Fruit fly (Drosophila melanogaster) whole organism, embryonic: ENCODE data around the gene CG43400.

Experiments used
- Atf-2 ChIP-seq: fragments of 200-800 bp; sonication (Bioruptor generic); optimal IDR thresholded peaks from 2 replicates; lab custom pipeline; 2016; ENCODE audit warnings: missing biosample characterization, missing genetic modification characterization
- Blimp-1 ChIP-seq: fragments of 200-800 bp; sonication (Bioruptor generic); optimal IDR thresholded peaks from 3 replicates; lab custom pipeline; 2018; ENCODE audit warnings: missing biosample characterization, missing genetic modification characterization, mild to moderate bottlenecking, moderate library complexity, missing genetic modification reagents
- CG10209 ChIP-seq: fragments of 200-800 bp; sonication (Bioruptor generic); optimal IDR thresholded peaks from 3 replicates; lab custom pipeline; 2017; ENCODE audit warnings: missing biosample characterization, mild to moderate bottlenecking, missing genetic modification characterization, missing genetic modification reagents
- CG10267 ChIP-seq: fragments of 200-800 bp; sonication (Bioruptor generic); optimal IDR thresholded peaks from 2 replicates; lab custom pipeline; 2018; ENCODE audit warnings: missing biosample characterization, mild to moderate bottlenecking, missing genetic modification characterization, moderate library complexity
- CG10431 ChIP-seq: fragments of 200-800 bp; sonication (Bioruptor generic); optimal IDR thresholded peaks from 3 replicates; lab custom pipeline; 2018; ENCODE audit warnings: missing biosample characterization, mild to moderate bottlenecking, missing genetic modification characterization
- CG10462 ChIP-seq: fragments of 200-800 bp; sonication (Bioruptor generic); optimal IDR thresholded peaks from 2 replicates; lab custom pipeline; 2016; ENCODE audit warnings: missing biosample characterization, missing genetic modification characterization
- CG11504 ChIP-seq: fragments of 200-800 bp; sonication (Bioruptor generic); optimal IDR thresholded peaks from 3 replicates; lab custom pipeline; 2019; ENCODE audit warnings: missing biosample characterization, mild to moderate bottlenecking, missing genetic modification characterization, moderate library complexity
- CG11695 ChIP-seq: fragments of 200-800 bp; sonication (Bioruptor generic); IDR thresholded peaks from 3 replicates; pipeline ENCODE4 v1.3.6; 2022; ENCODE audit warnings: missing biosample characterization, missing genetic modification characterization
- CG12391 ChIP-seq: fragments of 200-800 bp; sonication (Bioruptor generic); optimal IDR thresholded peaks from 3 replicates; lab custom pipeline; 2018; ENCODE audit warnings: missing biosample characterization, mild to moderate bottlenecking, missing genetic modification characterization, moderate library complexity
- CG1603 ChIP-seq: fragments of 200-800 bp; sonication (Bioruptor generic); optimal IDR thresholded peaks from 2 replicates; lab custom pipeline; 2019; ENCODE audit warnings: missing biosample characterization, mild to moderate bottlenecking, missing genetic modification characterization, moderate library complexity
- CG16779 ChIP-seq: fragments of 200-800 bp; sonication (Bioruptor generic); IDR thresholded peaks from 2 replicates; pipeline ENCODE4 v1.3.6; 2022; ENCODE audit warnings: missing biosample characterization, missing genetic modification characterization
- CG16815 ChIP-seq: fragments of 200-800 bp; sonication (Bioruptor generic); optimal IDR thresholded peaks from 3 replicates; lab custom pipeline; 2017; ENCODE audit warnings: missing biosample characterization, mild to moderate bottlenecking, missing genetic modification characterization
- CG17912 ChIP-seq: fragments of 200-800 bp; sonication (Bioruptor generic); optimal IDR thresholded peaks from 2 replicates; lab custom pipeline; 2018; ENCODE audit warnings: missing biosample characterization, mild to moderate bottlenecking, missing genetic modification characterization
- CG1792 ChIP-seq: fragments of 200-800 bp; sonication (Bioruptor generic); optimal IDR thresholded peaks from 2 replicates; lab custom pipeline; 2016; ENCODE audit warnings: missing biosample characterization, missing genetic modification characterization
- CG18011 ChIP-seq: fragments of 200-800 bp; sonication (Bioruptor generic); optimal IDR thresholded peaks from 2 replicates; lab custom pipeline; 2017; ENCODE audit warnings: missing biosample characterization, missing genetic modification characterization, mild to moderate bottlenecking, moderate library complexity, missing genotype
- CG2889 ChIP-seq: fragments of 200-800 bp; sonication (Bioruptor generic); IDR thresholded peaks from 3 replicates; pipeline ENCODE4 v1.3.6; 2022; ENCODE audit warnings: missing biosample characterization, missing genetic modification characterization
- CG3407 ChIP-seq: fragments of 200-800 bp; sonication (Bioruptor generic); optimal IDR thresholded peaks from 2 replicates; lab custom pipeline; 2018; ENCODE audit warnings: missing biosample characterization, mild to moderate bottlenecking, missing genetic modification characterization
- CG4360 ChIP-seq: fragments of 200-800 bp; sonication (Bioruptor generic); IDR thresholded peaks from 2 replicates; pipeline ENCODE4 v1.3.6; 2022; ENCODE audit warnings: missing biosample characterization, missing genetic modification characterization
- CG4854 ChIP-seq: fragments of 200-800 bp; sonication (Bioruptor generic); optimal IDR thresholded peaks from 2 replicates; lab custom pipeline; 2016; ENCODE audit warnings: missing biosample characterization, missing genetic modification characterization, inconsistent platforms
- CG6654 ChIP-seq: fragments of 200-800 bp; sonication (Bioruptor generic); optimal IDR thresholded peaks from 2 replicates; lab custom pipeline; 2017; ENCODE audit warnings: missing biosample characterization, mild to moderate bottlenecking, missing genetic modification characterization
- CG6854 ChIP-seq: fragments of 200-800 bp; sonication (Bioruptor generic); optimal IDR thresholded peaks from 3 replicates; lab custom pipeline; 2017; ENCODE audit warnings: missing biosample characterization, mild to moderate bottlenecking, missing genetic modification characterization
- CoRest ChIP-seq: fragments of 200-800 bp; sonication (Bioruptor generic); optimal IDR thresholded peaks from 3 replicates; lab custom pipeline; 2018; ENCODE audit warnings: missing biosample characterization, mild to moderate bottlenecking, missing genetic modification characterization, moderate library complexity
- Drgx ChIP-seq: fragments of 200-800 bp; sonication (Bioruptor generic); IDR thresholded peaks from 2 replicates; pipeline ENCODE4 v1.3.6; 2022; ENCODE audit warnings: missing biosample characterization, missing genetic modification characterization
- E2f2 ChIP-seq: fragments of 200-800 bp; sonication (Bioruptor generic); IDR thresholded peaks from 2 replicates; pipeline ENCODE4 v1.3.6; 2022; ENCODE audit warnings: missing biosample characterization, missing genetic modification characterization
- Fer3 ChIP-seq: fragments of 200-800 bp; sonication (Bioruptor generic); optimal IDR thresholded peaks from 2 replicates; lab custom pipeline; 2018; ENCODE audit warnings: missing biosample characterization, mild to moderate bottlenecking, missing genetic modification characterization, moderate library complexity
- Gsc ChIP-seq: fragments of 200-800 bp; sonication (Bioruptor generic); IDR thresholded peaks from 2 replicates; pipeline ENCODE4 v1.3.6; 2022; ENCODE audit warnings: missing biosample characterization, missing genetic modification characterization
- Hmr ChIP-seq: fragments of 200-800 bp; sonication (Bioruptor generic); optimal IDR thresholded peaks from 3 replicates; lab custom pipeline; 2017; ENCODE audit warnings: mild to moderate bottlenecking, missing biosample characterization, missing genetic modification reagents, missing genetic modification characterization
- Hr39 ChIP-seq: fragments of >200 bp; optimal IDR thresholded peaks from 2 replicates; lab custom pipeline; 2017
- Hr78 ChIP-seq, 2 experiments: fragments of 200-800 bp in 1 of 2; fragments of >200 bp in 1 of 2; sonication (Bioruptor generic) in 1 of 2; optimal IDR thresholded peaks; 2 replicates each; lab custom pipeline; 2017 to 2019; ENCODE audit warnings: missing biosample characterization in 2 of 2, missing genetic modification characterization in 2 of 2, mild to moderate bottlenecking in 1 of 2, moderate library complexity in 1 of 2
- Lim3 ChIP-seq: fragments of 200-800 bp; sonication (Bioruptor generic); IDR thresholded peaks from 2 replicates; pipeline ENCODE4 v1.3.6; 2022; ENCODE audit warnings: missing biosample characterization, missing genetic modification characterization
- NFAT ChIP-seq: fragments of 200-800 bp; sonication (Bioruptor generic); IDR thresholded peaks from 2 replicates; pipeline ENCODE4 v1.3.6; 2022; ENCODE audit warnings: missing biosample characterization, missing genetic modification characterization
- NK7.1 ChIP-seq: fragments of 200-800 bp; sonication (Bioruptor generic); optimal IDR thresholded peaks from 3 replicates; lab custom pipeline; 2016; ENCODE audit warnings: missing biosample characterization, missing genetic modification characterization
- Xbp1 ChIP-seq: fragments of 200-800 bp; sonication (Bioruptor generic); optimal IDR thresholded peaks from 3 replicates; lab custom pipeline; 2016; ENCODE audit warnings: missing biosample characterization, mild to moderate bottlenecking, missing genetic modification characterization
- ato ChIP-seq: fragments of 200-800 bp; sonication (Bioruptor generic); IDR thresholded peaks from 2 replicates; pipeline ENCODE4 v1.3.6; 2022; ENCODE audit warnings: missing biosample characterization, missing genetic modification characterization; ENCODE audit not compliant: partially characterized antibody
- az2 ChIP-seq: fragments of 200-800 bp; sonication (Bioruptor generic); optimal IDR thresholded peaks from 3 replicates; lab custom pipeline; 2016; ENCODE audit warnings: missing biosample characterization, missing genetic modification characterization
- bbx ChIP-seq: fragments of 200-800 bp; sonication (Bioruptor generic); IDR thresholded peaks from 2 replicates; pipeline ENCODE4 v1.3.6; 2022; ENCODE audit warnings: missing biosample characterization, missing genetic modification characterization; ENCODE audit not compliant: partially characterized antibody
- emc ChIP-seq: fragments of 200-800 bp; sonication (Bioruptor generic); optimal IDR thresholded peaks from 2 replicates; lab custom pipeline; 2016; ENCODE audit warnings: missing biosample characterization, missing genetic modification characterization
- eve ChIP-seq, 2 experiments: fragments of >200 bp; optimal IDR thresholded peaks; 2 replicates each; lab custom pipeline; 2017; ENCODE audit warnings: missing biosample characterization in 2 of 2, missing genetic modification characterization in 2 of 2
- gsb-n ChIP-seq: fragments of 200-800 bp; sonication (Bioruptor generic); optimal IDR thresholded peaks from 3 replicates; lab custom pipeline; 2018; ENCODE audit warnings: missing biosample characterization, mild to moderate bottlenecking, missing genetic modification characterization
- hbn ChIP-seq: fragments of 200-800 bp; sonication (Bioruptor generic); IDR thresholded peaks from 2 replicates; pipeline ENCODE4 v1.3.6; 2022; ENCODE audit warnings: missing biosample characterization, missing genetic modification characterization; ENCODE audit not compliant: partially characterized antibody
- klu ChIP-seq: fragments of 200-800 bp; sonication (Bioruptor generic); IDR thresholded peaks from 2 replicates; pipeline ENCODE4 v1.3.6; 2022; ENCODE audit warnings: missing biosample characterization, missing genetic modification characterization
- kni ChIP-seq: fragments of 200-800 bp; sonication (Bioruptor generic); optimal IDR thresholded peaks from 3 replicates; lab custom pipeline; 2017; ENCODE audit warnings: mild to moderate bottlenecking, missing biosample characterization, missing genetic modification reagents, missing genetic modification characterization
- prd ChIP-seq, 3 experiments: fragments of >200 bp in 2 of 3; fragments of 200-800 bp in 1 of 3; sonication (Bioruptor generic) in 1 of 3; optimal IDR thresholded peaks in 2 of 3; IDR thresholded peaks in 1 of 3; 2 replicates in 2 of 3; 3 replicates in 1 of 3; pipeline versions ENCODE4 v1.3.6 to Lab custom; 2017 to 2022; ENCODE audit warnings: missing biosample characterization in 1 of 3, missing genetic modification characterization in 1 of 3
- psq ChIP-seq: fragments of 200-800 bp; sonication (Bioruptor generic); optimal IDR thresholded peaks from 2 replicates; lab custom pipeline; 2017; ENCODE audit warnings: missing biosample characterization, missing genetic modification characterization
- pum ChIP-seq: fragments of 200-800 bp; sonication (Bioruptor generic); optimal IDR thresholded peaks from 2 replicates; lab custom pipeline; 2016; ENCODE audit warnings: missing biosample characterization, missing genetic modification characterization
- schlank ChIP-seq: fragments of 200-800 bp; sonication (Bioruptor generic); optimal IDR thresholded peaks from 2 replicates; lab custom pipeline; 2018; ENCODE audit warnings: missing biosample characterization, mild to moderate bottlenecking, missing genetic modification characterization
- toy ChIP-seq: fragments of 200-800 bp; sonication (Bioruptor generic); IDR thresholded peaks from 2 replicates; pipeline ENCODE4 v1.3.6; 2022; ENCODE audit warnings: missing biosample characterization, missing genetic modification characterization
- trem ChIP-seq: fragments of 200-800 bp; optimal IDR thresholded peaks from 3 replicates; lab custom pipeline; 2019; ENCODE audit warnings: missing biosample characterization, mild to moderate bottlenecking, missing genetic modification characterization, moderate library complexity
- unpg ChIP-seq: fragments of 200-800 bp; sonication (Bioruptor generic); optimal IDR thresholded peaks from 3 replicates; lab custom pipeline; 2018; ENCODE audit warnings: missing biosample characterization, mild to moderate bottlenecking, missing genetic modification characterization, moderate library complexity
- zf30C ChIP-seq: fragments of 200-800 bp; sonication (Bioruptor generic); optimal IDR thresholded peaks from 3 replicates; lab custom pipeline; 2018; ENCODE audit warnings: missing biosample characterization, mild to moderate bottlenecking, missing genetic modification characterization

The CG43400 gene

DNA sequence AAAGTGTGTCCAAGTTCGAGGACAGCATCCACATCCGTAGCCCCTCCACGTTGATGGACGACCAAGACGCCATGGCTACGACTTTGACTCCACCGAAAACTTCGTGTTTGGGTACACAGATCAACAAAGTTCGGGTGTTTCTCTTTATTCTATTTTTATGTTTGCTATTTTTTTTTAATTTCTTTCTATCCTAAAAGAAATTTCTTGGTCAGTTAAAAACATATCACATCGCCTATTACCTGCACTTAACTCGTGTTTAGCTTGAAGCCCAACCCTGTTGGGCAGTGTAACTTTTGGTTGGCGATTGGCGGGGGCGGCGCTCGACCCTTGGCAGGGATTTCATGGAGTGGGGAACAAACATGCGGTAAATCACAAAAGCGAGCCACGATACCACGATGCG, 17.1 kb upstream of the CG43400 start (continued):
- TF ChIP-seq CG18011 (no peak), NFAT (peak; percentile 43; the same call in 1 of the 2 replicates), az2 (GFP tag; lab: Kevin White, UChicago) (peak; percentile 21), Lim3 (GFP tag; lab: Robert Waterston, UW) (no peak), CG6854 (no peak), CG10462 (GFP tag; lab: Kevin White, UChicago) (no peak), ato (GFP tag; lab: Robert Waterston, UW) (no peak), CG1603 (peak; percentile 11), CG4854 (GFP tag; lab: Kevin White, UChicago) (no peak), hbn (GFP tag; lab: Robert Waterston, UW) (no peak), Hmr (GFP tag; lab: Kevin White, UChicago) (no peak), schlank (tag; lab: Kevin White, UChicago) (no peak), klu (GFP tag; lab: Robert Waterston, UW) (peak; percentile 45; the same call in 1 of the 2 replicates), prd (optimal IDR thresholded peaks at IDR 0.05; lab: Kevin White, UChicago) (no peak), prd (GFP tag; IDR thresholded peaks at IDR 0.05; lab: Robert Waterston, UW) (peak; percentile 77), CG16779 (no peak), gsb-n (tag; lab: Kevin White, UChicago) (peak; percentile 39), CG3407 (peak; percentile 9), CG17912 (GFP tag; lab: Kevin White, UChicago) (no peak), CG12391 (tag; lab: Kevin White, UChicago) (peak; percentile 45), Atf-2 (GFP tag; lab: Kevin White, UChicago) (no peak), Xbp1 (GFP tag; lab: Kevin White, UChicago) (peak; percentile 57), CG11695 (peak; percentile 46; the same call in 1 of the 3 replicates), CG16815 (GFP tag; lab: Kevin White, UChicago) (peak; percentile 42), CG10209 (GFP tag; lab: Kevin White, UChicago) (peak; percentile 25), unpg (GFP tag; lab: Kevin White, UChicago) (peak; percentile 57), CoRest (tag; lab: Kevin White, UChicago) (peak; percentile 34), Hr78 (GFP tag; optimal IDR thresholded peaks at IDR 0.05; lab: Kevin White, UChicago) (no peak), zf30C (GFP tag; lab: Kevin White, UChicago) (no peak), CG6654 (GFP tag; lab: Kevin White, UChicago) (peak; percentile 26), toy (GFP tag; lab: Robert Waterston, UW) (no peak), Drgx (GFP tag; lab: Robert Waterston, UW) (peak; percentile 50; the same call in 1 of the 2 replicates), bbx (no peak), kni (no peak), CG11504 (tag; lab: Kevin White, UChicago) (peak; percentile 42), CG10431 (GFP tag; lab: Kevin White, UChicago) (no peak), E2f2 (GFP tag; lab: Robert Waterston, UW) (peak; percentile 30; the same call in 1 of the 2 replicates), CG4360 (GFP tag; lab: Robert Waterston, UW) (no peak; the same call in 1 of the 2 replicates), eve (GFP tag; optimal IDR thresholded peaks at IDR 0.05; lab: Kevin White, UChicago) (no peak), CG2889 (GFP tag; lab: Robert Waterston, UW) (peak; percentile 49; the same call in 1 of the 3 replicates), NK7.1 (GFP tag; lab: Kevin White, UChicago) (no peak), psq (GFP tag; lab: Kevin White, UChicago) (no peak), CG1792 (GFP tag; lab: Kevin White, UChicago) (peak; percentile 21), trem (peak; percentile 41), Hr39 (lab: Kevin White, UChicago) (no peak), Fer3 (tag; lab: Kevin White, UChicago) (peak; percentile 53), pum (no peak), Blimp-1 (GFP tag; lab: Kevin White, UChicago) (peak; percentile 75), CG10267 (tag; lab: Kevin White, UChicago) (peak; percentile 47), Gsc (GFP tag; lab: Robert Waterston, UW) (0 out of 2 replicates have a peak, but pooled peaks have one; percentile 20), emc (no peak)
